Worm (Caenorhabditis elegans) whole organism, L2 larva: ENCODE results near the gene srd-25.

ENCODE experiments used
- C34F6.9 ChIP-seq: fragments of 150-350 bp; optimal IDR thresholded peaks from 2 replicates; lab custom pipeline; 2014; ENCODE audit warnings: missing biosample characterization, missing genetic modification characterization
- F13H6.1 ChIP-seq: sonication (generic microtip); optimal IDR thresholded peaks from 2 replicates; lab custom pipeline; 2016; ENCODE audit warnings: missing genetic modification characterization, missing compliant biosample characterization
- aly-2 ChIP-seq: fragments of 150-350 bp; optimal IDR thresholded peaks from 2 replicates; lab custom pipeline; 2014; ENCODE audit warnings: missing biosample characterization, missing genetic modification characterization
- blmp-1 ChIP-seq: sonication (generic microtip); optimal IDR thresholded peaks from 2 replicates; lab custom pipeline; 2017; ENCODE audit warnings: missing genetic modification characterization, mild to moderate bottlenecking, missing compliant biosample characterization, antibody characterized with exemption, moderate library complexity; ENCODE audit not compliant: insufficient read depth
- ceh-82 ChIP-seq: fragments of 150-350 bp; optimal IDR thresholded peaks from 2 replicates; lab custom pipeline; 2014; ENCODE audit warnings: missing biosample characterization, missing genetic modification characterization
- elt-3 ChIP-seq: sonication (generic microtip); optimal IDR thresholded peaks from 2 replicates; lab custom pipeline; 2017; ENCODE audit warnings: missing biosample characterization, missing genetic modification characterization
- fos-1 ChIP-seq: fragments of 150-350 bp; optimal IDR thresholded peaks from 2 replicates; lab custom pipeline; 2014; ENCODE audit warnings: missing biosample characterization, missing genetic modification characterization
- lin-11 ChIP-seq: fragments of 150-350 bp; sonication (generic microtip); optimal IDR thresholded peaks from 2 replicates; lab custom pipeline; 2014; ENCODE audit warnings: missing biosample characterization, missing genetic modification characterization, inconsistent platforms, mixed read lengths
- lin-13 ChIP-seq: fragments of 150-350 bp; optimal IDR thresholded peaks from 2 replicates; lab custom pipeline; 2014; ENCODE audit warnings: missing biosample characterization, missing genetic modification reagents, missing genetic modification characterization
- lin-39 ChIP-seq: fragments of 150-350 bp; optimal IDR thresholded peaks from 2 replicates; lab custom pipeline; 2014; ENCODE audit warnings: missing biosample characterization, missing genetic modification reagents, missing genetic modification characterization
- lsy-2 ChIP-seq, 2 experiments: fragments of 150-350 bp in 1 of 2; sonication (generic microtip) in 1 of 2; optimal IDR thresholded peaks; 2 replicates each; lab custom pipeline; 2014 to 2017; ENCODE audit warnings: missing biosample characterization in 2 of 2, missing genetic modification characterization in 2 of 2
- mab-5 ChIP-seq: fragments of 150-350 bp; optimal IDR thresholded peaks from 2 replicates; lab custom pipeline; 2014; ENCODE audit warnings: missing biosample characterization, missing genetic modification characterization
- mbf-1 ChIP-seq: sonication (generic microtip); optimal IDR thresholded peaks from 2 replicates; lab custom pipeline; 2017; ENCODE audit warnings: missing biosample characterization, missing genetic modification characterization
- mdl-1 ChIP-seq, 2 experiments: fragments of 150-350 bp in 1 of 2; sonication (generic microtip) in 1 of 2; optimal IDR thresholded peaks; 2 replicates each; lab custom pipeline; 2017; ENCODE audit warnings: missing biosample characterization in 2 of 2, missing genetic modification characterization in 2 of 2
- nhr-10 ChIP-seq: sonication (generic microtip); optimal IDR thresholded peaks from 2 replicates; lab custom pipeline; 2017; ENCODE audit warnings: missing biosample characterization, missing genetic modification characterization
- nhr-11 ChIP-seq: fragments of 150-350 bp; optimal IDR thresholded peaks from 2 replicates; lab custom pipeline; 2014; ENCODE audit warnings: missing biosample characterization, missing genetic modification characterization
- nhr-129 ChIP-seq: fragments of 150-350 bp; optimal IDR thresholded peaks from 2 replicates; lab custom pipeline; 2014; ENCODE audit warnings: missing biosample characterization, missing genetic modification characterization
- nhr-21 ChIP-seq: fragments of 150-350 bp; optimal IDR thresholded peaks from 2 replicates; lab custom pipeline; 2014; ENCODE audit warnings: missing biosample characterization, missing genetic modification characterization
- nhr-23 ChIP-seq: fragments of 150-350 bp; optimal IDR thresholded peaks from 2 replicates; lab custom pipeline; 2014; ENCODE audit warnings: missing biosample characterization, missing genetic modification reagents, missing genetic modification characterization
- nhr-237 ChIP-seq: fragments of 150-350 bp; optimal IDR thresholded peaks from 2 replicates; lab custom pipeline; 2014; ENCODE audit warnings: missing biosample characterization, missing genetic modification characterization
- nhr-25 ChIP-seq: fragments of 150-350 bp; sonication (generic microtip); optimal IDR thresholded peaks from 3 replicates; lab custom pipeline; 2014; ENCODE audit warnings: missing biosample characterization, missing genetic modification characterization
- peb-1 ChIP-seq: fragments of 150-350 bp; optimal IDR thresholded peaks from 2 replicates; lab custom pipeline; 2014; ENCODE audit warnings: missing biosample characterization, missing genetic modification characterization
- sem-4 ChIP-seq: fragments of 150-350 bp; optimal IDR thresholded peaks from 2 replicates; lab custom pipeline; 2014; ENCODE audit warnings: missing biosample characterization, missing genetic modification reagents, missing genetic modification characterization
- skn-1 ChIP-seq: sonication (generic microtip); optimal IDR thresholded peaks from 2 replicates; lab custom pipeline; 2017; ENCODE audit warnings: missing biosample characterization, missing genetic modification characterization
- sma-3 ChIP-seq: sonication (generic microtip); optimal IDR thresholded peaks from 2 replicates; lab custom pipeline; 2016; ENCODE audit warnings: missing genetic modification reagents, missing genetic modification characterization, missing compliant biosample characterization
- unc-39 ChIP-seq: fragments of 150-350 bp; optimal IDR thresholded peaks from 2 replicates; lab custom pipeline; 2014; ENCODE audit warnings: missing biosample characterization, missing genetic modification characterization
- unc-55 ChIP-seq: fragments of 150-350 bp; sonication (generic microtip); optimal IDR thresholded peaks from 3 replicates; lab custom pipeline; 2014; ENCODE audit warnings: missing biosample characterization, missing genetic modification reagents, missing genetic modification characterization
- zag-1 ChIP-seq: fragments of 150-350 bp; optimal IDR thresholded peaks from 2 replicates; lab custom pipeline; 2014; ENCODE audit warnings: missing biosample characterization, missing genetic modification characterization
- ztf-1 ChIP-seq: fragments of 200-800 bp; sonication (Bioruptor generic); conservative IDR thresholded peaks from 2 replicates; pipeline ENCODE4 v1.3.6; 2022; ENCODE audit warnings: missing genetic modification characterization, missing compliant biosample characterization

Gene srd-25

DNA sequence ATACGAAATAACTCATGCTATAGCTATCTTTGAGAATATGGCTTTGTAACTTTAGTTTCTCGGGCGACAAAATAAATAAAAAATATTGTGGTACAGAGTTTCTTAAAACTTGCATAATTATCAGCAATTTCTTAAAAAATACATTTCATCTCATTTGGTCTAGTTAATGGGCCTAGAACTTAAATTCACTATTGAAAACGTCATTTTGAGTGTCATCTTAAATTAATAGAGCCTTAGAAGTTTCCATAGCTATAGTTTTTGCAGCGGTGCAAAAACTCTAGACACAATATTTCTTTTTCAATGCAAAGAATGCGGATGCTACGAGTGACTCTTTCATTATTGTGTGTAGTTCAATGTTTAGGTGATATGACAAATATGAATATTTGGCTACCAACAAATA is 19.8 kb upstream of the srd-25 start, which contains the start of gene clec-215:
clec-215 (plus strand) TSS at position 301 of the 400 bp plus-strand sequence.
- TF ChIP-seq mbf-1: no peak
- no peak for TF ChIP-seq lin-11 (tag; lab: Kevin White, UChicago)
- no peak for TF ChIP-seq nhr-237 (tag; lab: Kevin White, UChicago)
- no peak for TF ChIP-seq nhr-11

DNA sequence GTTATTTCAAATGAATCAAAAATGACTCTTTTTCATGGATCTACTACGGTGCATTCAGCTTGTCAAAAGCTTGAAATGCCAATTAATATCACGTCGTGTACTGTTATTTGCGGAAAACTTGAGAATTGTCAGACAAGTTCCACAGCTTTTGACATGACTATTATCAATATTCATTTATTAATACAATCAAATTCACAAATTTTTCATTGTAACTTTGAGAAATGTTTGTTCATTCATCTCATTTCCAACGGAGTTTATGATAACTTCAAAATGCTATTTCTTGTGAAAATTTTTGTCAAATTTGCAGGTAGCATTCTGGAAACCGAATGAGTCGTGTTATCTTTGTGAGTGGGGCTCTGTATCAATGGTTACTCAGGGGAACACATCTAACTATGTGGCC is 13.7 kb upstream of the srd-25 start, which contains the start of gene C50E3.15:
C50E3.15 (plus strand) TSS at position 301 of the 400 bp plus-strand sequence.
- no peak for TF ChIP-seq ceh-82 (tag; lab: Kevin White, UChicago)
- no peak for TF ChIP-seq mab-5 (tag; lab: Kevin White, UChicago)
- TF ChIP-seq nhr-129 (tag; lab: Kevin White, UChicago): no peak
- TF ChIP-seq lsy-2 (tag; optimal IDR thresholded peaks at IDR 0.05; lab: Kevin White, UChicago): no peak
- TF ChIP-seq mdl-1 (tag; optimal IDR thresholded peaks at IDR 0.05; lab: Kevin White, UChicago): no peak
- no peak for TF ChIP-seq lin-39 (tag; lab: Kevin White, UChicago)
- no peak for TF ChIP-seq aly-2 (tag; lab: Kevin White, UChicago)
- no peak for TF ChIP-seq elt-3 (tag; lab: Kevin White, UChicago)
- no peak for TF ChIP-seq lin-13 (GFP tag; lab: Kevin White, UChicago)

DNA sequence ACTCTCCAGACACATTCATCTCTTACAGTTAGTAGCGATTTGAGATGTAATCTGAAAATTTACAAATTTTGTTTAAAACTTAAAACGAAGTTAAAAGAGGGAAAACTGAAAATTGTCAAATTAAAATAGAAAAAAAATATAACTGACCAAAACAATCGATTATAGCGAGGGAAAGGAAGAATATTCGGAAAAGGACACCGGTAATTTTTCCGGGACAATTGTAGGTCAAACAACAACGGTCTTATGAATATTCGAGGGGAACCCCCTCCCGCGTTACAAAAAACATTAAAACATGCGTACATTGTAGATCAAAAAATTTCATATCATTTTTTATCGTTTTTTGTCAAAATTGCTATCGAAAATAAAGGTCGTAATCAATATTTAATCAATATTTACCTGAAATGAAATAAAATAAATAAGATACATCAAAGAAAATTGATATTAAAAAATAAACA is 9.8 kb upstream of the srd-25 start, which contains the start of gene C50E3.12:
C50E3.12 (minus strand) TSS at position 51 of the 455 bp plus-strand sequence.
- TF ChIP-seq ztf-1 (GFP tag; lab: Robert Waterston, UW): no peak
- no peak for TF ChIP-seq unc-39
- TF ChIP-seq nhr-10: no peak
- no peak for TF ChIP-seq aly-2 (tag; lab: Kevin White, UChicago)
- TF ChIP-seq sem-4 (tag; lab: Kevin White, UChicago): no peak
- no peak for TF ChIP-seq peb-1 (tag; lab: Kevin White, UChicago)

DNA sequence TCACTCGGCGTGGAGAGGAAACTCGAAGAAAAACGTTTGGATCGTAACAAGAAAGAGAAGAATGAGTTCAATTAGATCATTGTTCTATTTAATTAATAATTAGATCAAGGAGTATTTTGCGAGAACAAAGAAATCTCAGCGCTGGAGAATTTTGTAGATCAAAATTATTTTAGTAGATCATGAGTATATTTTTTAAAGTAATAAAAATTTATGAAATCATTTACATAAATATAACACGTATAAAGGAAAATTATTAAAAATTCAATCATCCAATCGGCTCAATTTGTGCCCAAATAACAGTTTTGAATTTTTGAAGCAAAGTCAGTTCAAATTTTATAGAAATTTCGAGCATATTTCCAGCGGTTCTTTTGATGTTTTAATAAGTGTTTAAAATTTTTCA is 7.7 kb upstream of the srd-25 start, which contains the start of gene C50E3.13:
C50E3.13 (minus strand) TSS at position 101 of the 400 bp plus-strand sequence.
- TF ChIP-seq fos-1 (tag; lab: Kevin White, UChicago) (no peak), blmp-1 (no peak), F13H6.1 (tag; lab: Kevin White, UChicago) (no peak)

DNA sequence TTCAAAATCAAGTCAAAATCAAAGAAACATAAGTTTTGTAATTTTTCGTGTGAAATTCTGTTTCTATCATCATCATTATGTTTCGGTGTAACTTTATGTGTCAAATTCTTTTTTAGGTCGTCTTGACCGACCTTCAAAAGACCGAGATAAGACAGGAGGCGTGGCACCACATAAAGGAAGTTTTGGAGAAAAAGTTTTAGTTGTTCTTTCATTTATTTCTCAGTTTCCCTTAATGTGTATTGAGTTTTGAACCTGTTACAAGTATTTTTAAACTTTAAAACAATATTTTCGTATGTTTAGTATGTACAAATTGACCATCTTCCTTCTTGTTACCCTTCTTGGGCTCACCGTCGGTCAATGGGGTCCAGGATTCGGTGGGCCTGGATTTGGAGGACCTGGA is 7.2 kb upstream of the srd-25 start, which contains the start of gene grsp-4:
grsp-4 (plus strand) TSS at position 301 of the 400 bp plus-strand sequence.
- TF ChIP-seq lsy-2 (tag; optimal IDR thresholded peaks at IDR 0.05; lab: Kevin White, UChicago) (no peak), zag-1 (tag; lab: Kevin White, UChicago) (no peak), unc-39 (no peak), unc-55 (GFP tag; lab: Kevin White, UChicago) (no peak), C34F6.9 (tag; lab: Kevin White, UChicago) (no peak), nhr-25 (tag; lab: Kevin White, UChicago) (no peak), nhr-23 (tag; lab: Kevin White, UChicago) (no peak), sem-4 (tag; lab: Kevin White, UChicago) (no peak), nhr-21 (no peak), nhr-10 (no peak), nhr-11 (no peak)

DNA sequence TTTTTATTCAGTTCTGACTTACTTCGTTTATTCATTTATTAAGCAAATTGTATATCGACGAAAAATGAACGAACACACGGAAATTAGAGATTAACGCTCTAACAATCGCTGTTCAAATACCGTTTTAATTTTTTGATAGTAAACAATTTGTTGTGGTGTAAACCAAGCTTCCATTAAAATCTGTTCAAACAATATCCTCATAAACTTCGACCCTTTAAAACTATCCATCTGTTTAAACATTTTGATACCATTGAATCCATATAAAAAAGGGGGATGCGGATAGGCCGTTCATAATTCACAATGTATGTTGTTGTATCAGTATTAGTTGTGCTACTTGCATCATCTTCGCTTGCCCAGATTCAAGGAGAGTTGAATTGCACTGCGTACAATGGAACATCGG is 5.3 kb upstream of the srd-25 start, which contains the start of gene F07C4.6:
F07C4.6 (plus strand) TSS at position 301 of the 400 bp plus-strand sequence.
- TF ChIP-seq nhr-21 (peak; percentile 24), nhr-237 (tag; lab: Kevin White, UChicago) (no peak)

DNA sequence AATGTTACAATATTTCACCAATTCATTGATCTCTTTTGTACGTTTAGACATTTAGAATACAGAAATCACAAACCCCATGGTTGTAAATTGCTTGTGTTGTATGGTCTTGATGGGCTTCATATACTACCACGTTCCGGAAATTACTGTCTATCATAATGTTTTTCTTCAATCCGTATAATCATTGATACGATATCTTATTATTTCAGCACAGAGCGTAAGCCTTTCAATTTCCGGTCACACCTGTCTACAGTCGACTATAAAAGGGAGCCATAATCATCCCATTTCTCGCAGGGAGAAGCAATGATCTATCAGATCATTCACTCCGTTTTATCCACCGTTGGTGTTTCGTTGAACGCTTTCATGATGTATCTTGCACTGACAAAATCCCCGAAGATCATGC is 2.3 kb upstream of the srd-25 start, which contains the start of gene srd-30:
srd-30 (plus strand) TSS at position 301 of the 400 bp plus-strand sequence.
- TF ChIP-seq skn-1: no peak
- TF ChIP-seq sma-3 (GFP tag; lab: Kevin White, UChicago): no peak
- no peak for TF ChIP-seq lsy-2 (tag; optimal IDR thresholded peaks at IDR 0.05; lab: Kevin White, UChicago)
- TF ChIP-seq aly-2 (tag; lab: Kevin White, UChicago): no peak
